Worm (Caenorhabditis elegans) whole organism, young adult: Measurements from ENCODE around the gene srxa-2.

ENCODE experiments used
- B0035.1 ChIP-seq: sonication (generic microtip); optimal IDR thresholded peaks from 2 replicates; lab custom pipeline; 2016; ENCODE audit warnings: missing genetic modification characterization, mild to moderate bottlenecking, missing compliant biosample characterization, missing genotype, missing genetic modification reagents
- B0261.1 ChIP-seq: sonication (generic microtip); optimal IDR thresholded peaks from 2 replicates; lab custom pipeline; 2016; ENCODE audit warnings: mild to moderate bottlenecking, missing genetic modification characterization, moderate library complexity, missing compliant biosample characterization
- B0336.3 ChIP-seq: fragments of 200-800 bp; sonication (Bioruptor generic); IDR thresholded peaks from 2 replicates; pipeline ENCODE4 v1.3.6; 2022; ENCODE audit warnings: missing genetic modification characterization, missing compliant biosample characterization
- D2030.7 ChIP-seq: fragments of 200-800 bp; sonication (Bioruptor generic); IDR thresholded peaks from 2 replicates; pipeline ENCODE4 v1.3.6; 2022; ENCODE audit warnings: missing genetic modification reagents, missing genetic modification characterization, missing compliant biosample characterization
- F10E7.11 ChIP-seq: sonication (generic microtip); optimal IDR thresholded peaks from 2 replicates; lab custom pipeline; 2017; ENCODE audit warnings: mild to moderate bottlenecking, missing genetic modification characterization, moderate library complexity, missing compliant biosample characterization
- F33H1.4 ChIP-seq: fragments of 200-800 bp; sonication (Bioruptor generic); IDR thresholded peaks from 2 replicates; pipeline ENCODE4 v1.3.6; 2022; ENCODE audit warnings: missing genetic modification reagents, missing genetic modification characterization, missing compliant biosample characterization
- K12H6.12 ChIP-seq: fragments of 200-800 bp; sonication (Bioruptor generic); optimal IDR thresholded peaks from 2 replicates; lab custom pipeline; 2018; ENCODE audit warnings: mild to moderate bottlenecking, missing genetic modification characterization, missing compliant biosample characterization
- T07F8.4 ChIP-seq: sonication (generic microtip); optimal IDR thresholded peaks from 2 replicates; lab custom pipeline; 2016; ENCODE audit warnings: mild to moderate bottlenecking, missing genetic modification characterization, moderate library complexity, missing compliant biosample characterization
- Y53G8AR.9 ChIP-seq: fragments of 200-800 bp; sonication (Bioruptor generic); conservative IDR thresholded peaks from 2 replicates; pipeline ENCODE4 v1.3.6; 2022; ENCODE audit warnings: missing genetic modification reagents, missing genetic modification characterization, missing compliant biosample characterization
- Y67H2A.10 ChIP-seq: fragments of 200-800 bp; sonication (Bioruptor generic); conservative IDR thresholded peaks from 2 replicates; pipeline ENCODE4 v1.3.6; 2022; ENCODE audit warnings: missing genetic modification reagents, missing genetic modification characterization, missing compliant biosample characterization
- Y95B8A.8 ChIP-seq: fragments of 200-800 bp; sonication (Bioruptor generic); IDR thresholded peaks from 2 replicates; pipeline ENCODE4 v1.3.6; 2022; ENCODE audit warnings: missing genetic modification reagents, missing genetic modification characterization, missing compliant biosample characterization
- ZK185.1 ChIP-seq: sonication (generic microtip); optimal IDR thresholded peaks from 2 replicates; lab custom pipeline; 2016; ENCODE audit warnings: mild to moderate bottlenecking, missing genetic modification characterization, missing compliant biosample characterization; ENCODE audit not compliant: poor library complexity, severe bottlenecking
- aptf-3 ChIP-seq: fragments of 200-800 bp; sonication (Bioruptor generic); IDR thresholded peaks from 2 replicates; pipeline ENCODE4 v1.3.6; 2022; ENCODE audit warnings: missing genetic modification characterization, missing compliant biosample characterization
- attf-5 ChIP-seq: fragments of 200-800 bp; sonication (Bioruptor generic); optimal IDR thresholded peaks from 2 replicates; lab custom pipeline; 2018; ENCODE audit warnings: mild to moderate bottlenecking, missing genetic modification characterization, missing compliant biosample characterization
- attf-6 ChIP-seq: fragments of 200-800 bp; sonication (Bioruptor generic); IDR thresholded peaks from 2 replicates; pipeline ENCODE4 v1.3.6; 2022; ENCODE audit warnings: missing genetic modification reagents, missing genetic modification characterization, missing compliant biosample characterization
- ccch-3 ChIP-seq: fragments of 200-800 bp; sonication (Bioruptor generic); optimal IDR thresholded peaks from 2 replicates; lab custom pipeline; 2018; ENCODE audit warnings: mild to moderate bottlenecking, missing genetic modification characterization, missing compliant biosample characterization
- ceh-58 ChIP-seq: fragments of 200-800 bp; sonication (Bioruptor generic); IDR thresholded peaks from 2 replicates; pipeline ENCODE4 v1.3.6; 2022; ENCODE audit warnings: missing genetic modification characterization, missing compliant biosample characterization
- ceh-91 ChIP-seq: fragments of 200-800 bp; sonication (Bioruptor generic); IDR thresholded peaks from 2 replicates; pipeline ENCODE4 v1.3.6; 2022; ENCODE audit warnings: missing genetic modification reagents, missing genetic modification characterization, missing compliant biosample characterization
- chd-7 ChIP-seq: sonication (generic microtip); optimal IDR thresholded peaks from 2 replicates; lab custom pipeline; 2016; ENCODE audit warnings: mild to moderate bottlenecking, missing genetic modification characterization, moderate library complexity, missing compliant biosample characterization
- die-1 ChIP-seq: sonication (generic microtip); optimal IDR thresholded peaks from 2 replicates; lab custom pipeline; 2016; ENCODE audit warnings: missing genotype, mild to moderate bottlenecking, missing genetic modification characterization, missing compliant biosample characterization
- dpl-1 ChIP-seq: fragments of 150-350 bp; optimal IDR thresholded peaks from 2 replicates; lab custom pipeline; 2014; ENCODE audit warnings: missing biosample characterization, missing genetic modification reagents, missing genetic modification characterization
- efl-1 ChIP-seq: fragments of 150-350 bp; optimal IDR thresholded peaks from 2 replicates; lab custom pipeline; 2014; ENCODE audit warnings: missing biosample characterization, missing genetic modification reagents, missing genetic modification characterization
- egl-44 ChIP-seq: fragments of 200-800 bp; sonication (Bioruptor generic); IDR thresholded peaks from 2 replicates; pipeline ENCODE4 v1.3.6; 2022; ENCODE audit warnings: missing genetic modification reagents, missing genetic modification characterization, missing compliant biosample characterization
- ets-4 ChIP-seq: fragments of 200-800 bp; sonication (Bioruptor generic); optimal IDR thresholded peaks from 2 replicates; lab custom pipeline; 2018; ENCODE audit warnings: mild to moderate bottlenecking, missing genetic modification characterization, missing compliant biosample characterization
- hlh-12 ChIP-seq: sonication (generic microtip); optimal IDR thresholded peaks from 2 replicates; lab custom pipeline; 2016; ENCODE audit warnings: missing genetic modification characterization, missing compliant biosample characterization
- hlh-26 ChIP-seq: fragments of 200-800 bp; sonication (Bioruptor generic); conservative IDR thresholded peaks from 2 replicates; pipeline ENCODE4 v1.3.6; 2022; ENCODE audit warnings: missing genetic modification reagents, missing genetic modification characterization, missing compliant biosample characterization
- hmg-20 ChIP-seq: fragments of 200-800 bp; sonication (Bioruptor generic); IDR thresholded peaks from 2 replicates; pipeline ENCODE4 v1.3.6; 2022; ENCODE audit warnings: missing genetic modification reagents, missing genetic modification characterization, missing compliant biosample characterization
- hrde-1 ChIP-seq: sonication (generic microtip); optimal IDR thresholded peaks from 2 replicates; lab custom pipeline; 2016; ENCODE audit warnings: missing genetic modification characterization, mild to moderate bottlenecking, missing compliant biosample characterization, moderate library complexity, missing genotype, missing genetic modification reagents, borderline replicate concordance
- let-526 ChIP-seq: fragments of 200-800 bp; sonication (Bioruptor generic); IDR thresholded peaks from 2 replicates; pipeline ENCODE4 v1.3.6; 2022; ENCODE audit warnings: missing genetic modification reagents, missing genetic modification characterization, missing compliant biosample characterization
- lin-40 ChIP-seq: sonication (generic microtip); optimal IDR thresholded peaks from 2 replicates; lab custom pipeline; 2016; ENCODE audit warnings: missing genetic modification characterization, mild to moderate bottlenecking, missing compliant biosample characterization, missing genotype, missing genetic modification reagents
- lin-54 ChIP-seq: fragments of 200-800 bp; sonication (Bioruptor generic); optimal IDR thresholded peaks from 2 replicates; lab custom pipeline; 2018; ENCODE audit warnings: mild to moderate bottlenecking, missing genetic modification characterization, missing compliant biosample characterization
- lir-1 ChIP-seq: fragments of 200-800 bp; sonication (Bioruptor generic); conservative IDR thresholded peaks from 2 replicates; pipeline ENCODE4 v1.3.6; 2022; ENCODE audit warnings: missing genetic modification reagents, missing genetic modification characterization, missing compliant biosample characterization
- madf-10 ChIP-seq: sonication (generic microtip); optimal IDR thresholded peaks from 2 replicates; lab custom pipeline; 2016; ENCODE audit warnings: mild to moderate bottlenecking, missing genetic modification characterization, missing compliant biosample characterization
- madf-6 ChIP-seq: fragments of 200-800 bp; sonication (Bioruptor generic); IDR thresholded peaks from 2 replicates; pipeline ENCODE4 v1.3.6; 2022; ENCODE audit warnings: missing genetic modification reagents, missing genetic modification characterization, missing compliant biosample characterization
- mcd-1 ChIP-seq: fragments of 200-800 bp; sonication (Bioruptor generic); IDR thresholded peaks from 2 replicates; pipeline ENCODE4 v1.3.6; 2022; ENCODE audit warnings: missing genetic modification reagents, missing genetic modification characterization, missing compliant biosample characterization
- mxl-1 ChIP-seq: sonication (generic microtip); optimal IDR thresholded peaks from 2 replicates; lab custom pipeline; 2016; ENCODE audit warnings: missing genetic modification characterization, missing compliant biosample characterization
- nfya-2 ChIP-seq: fragments of 200-800 bp; sonication (Bioruptor generic); IDR thresholded peaks from 2 replicates; pipeline ENCODE4 v1.3.6; 2022; ENCODE audit warnings: missing genetic modification reagents, missing genetic modification characterization, missing compliant biosample characterization
- rpc-1 ChIP-seq, 2 experiments: fragments of 150-350 bp in 1 of 2; sonication (generic microtip) in 1 of 2; optimal IDR thresholded peaks; 2 replicates each; lab custom pipeline; 2014 to 2018; ENCODE audit warnings: missing biosample characterization in 1 of 2, missing genetic modification characterization in 1 of 2, missing genetic modification reagents in 1 of 2, missing genotype in 1 of 2
- sea-2 ChIP-seq: fragments of 200-800 bp; sonication (Bioruptor generic); IDR thresholded peaks from 2 replicates; pipeline ENCODE4 v1.3.6; 2022; ENCODE audit warnings: missing genetic modification characterization, missing compliant biosample characterization
- snpc-1.3 ChIP-seq: sonication (generic microtip); optimal IDR thresholded peaks from 2 replicates; lab custom pipeline; 2017; ENCODE audit warnings: missing genetic modification characterization, mild to moderate bottlenecking, missing compliant biosample characterization, antibody characterized with exemption, moderate library complexity, missing genotype, missing genetic modification reagents; ENCODE audit not compliant: insufficient read depth
- snpc-4 ChIP-seq, 5 experiments: fragments of 150-350 bp in 1 of 5; sonication (generic microtip) in 4 of 5; optimal IDR thresholded peaks; 2 replicates each; lab custom pipeline; 2014 to 2018; ENCODE audit warnings: missing genetic modification characterization in 5 of 5, missing biosample characterization in 3 of 5, antibody characterized with exemption in 2 of 5, mild to moderate bottlenecking in 2 of 5, missing compliant biosample characterization in 2 of 5, missing genotype in 2 of 5, moderate library complexity in 2 of 5, missing genetic modification reagents in 1 of 5
- zfh-2 ChIP-seq: fragments of 200-800 bp; sonication (Bioruptor generic); conservative IDR thresholded peaks from 2 replicates; pipeline ENCODE4 v1.3.6; 2022; ENCODE audit warnings: missing genetic modification reagents, missing genetic modification characterization, missing compliant biosample characterization
- zim-3 ChIP-seq: sonication (generic microtip); optimal IDR thresholded peaks from 2 replicates; lab custom pipeline; 2017; ENCODE audit warnings: mild to moderate bottlenecking, missing genetic modification characterization, moderate library complexity, missing compliant biosample characterization
- ztf-22 ChIP-seq: fragments of 200-800 bp; sonication (Bioruptor generic); optimal IDR thresholded peaks from 2 replicates; lab custom pipeline; 2018; ENCODE audit warnings: mild to moderate bottlenecking, missing genetic modification characterization, moderate library complexity, missing compliant biosample characterization
- ztf-25 ChIP-seq: fragments of 200-800 bp; sonication (Bioruptor generic); IDR thresholded peaks from 2 replicates; pipeline ENCODE4 v1.3.6; 2022; ENCODE audit warnings: missing genetic modification reagents, missing genetic modification characterization, missing compliant biosample characterization

Gene srxa-2

ce11 chrIV:9381136-9381535 is 42.1 kb upstream of the srxa-2 start, which contains the start of gene C10C5.5 (continued):
- TF ChIP-seq aptf-3 (GFP tag; lab: Robert Waterston, UW), result no peak
- no peak for TF ChIP-seq hlh-12
- TF ChIP-seq D2030.7 (GFP tag; lab: Robert Waterston, UW), result no peak
- no peak for TF ChIP-seq ets-4 (GFP tag; lab: Kevin White, UChicago)

ce11 chrIV:9384826-9385225 is 38.4 kb upstream of the srxa-2 start, which contains the start of gene C10C5.7:
TSS of gene C10C5.7 (plus strand) at chrIV:9385126.
- TF ChIP-seq ztf-25, result no peak
- no peak for TF ChIP-seq B0035.1 (tag; lab: Kevin White, UChicago)
- TF ChIP-seq ZK185.1 (tag; lab: Kevin White, UChicago), result no peak
- no peak for TF ChIP-seq K12H6.12
- TF ChIP-seq rpc-1 (optimal IDR thresholded peaks at IDR 0.05; lab: Kevin White, UChicago), result no peak
- no peak for TF ChIP-seq rpc-1 (tag; optimal IDR thresholded peaks at IDR 0.05; lab: Kevin White, UChicago)

DNA sequence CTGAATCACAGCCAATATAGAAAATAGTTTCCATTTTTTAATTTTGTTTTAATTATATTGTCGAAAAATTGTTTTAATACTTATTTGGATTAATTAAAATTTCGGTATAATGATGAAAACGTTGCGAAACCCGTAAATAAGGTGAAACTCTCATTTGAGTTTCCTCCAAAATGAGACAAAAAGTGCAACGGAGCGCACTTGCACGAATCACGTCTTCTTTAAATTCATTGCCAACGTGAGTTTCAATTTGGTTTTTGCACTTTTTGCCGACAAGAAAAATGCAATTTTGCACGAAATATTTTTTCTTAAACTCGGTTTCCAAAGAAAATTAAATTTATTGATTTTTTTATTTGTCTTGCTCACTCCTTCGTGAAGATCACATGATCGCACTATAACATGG is 37.2 kb upstream of the srxa-2 start, which contains the start of gene daf-15:
daf-15 (plus strand) TSS at position 171 of the 400 bp plus-strand sequence.
- TF ChIP-seq hrde-1 (tag; lab: Kevin White, UChicago) (no peak), nfya-2 (GFP tag; lab: Robert Waterston, UW) (no peak), ceh-58 (no peak), mxl-1 (tag; lab: Kevin White, UChicago) (no peak), attf-6 (no peak), Y95B8A.8 (GFP tag; lab: Robert Waterston, UW) (no peak), F10E7.11 (tag; lab: Kevin White, UChicago) (no peak), madf-10 (tag; lab: Kevin White, UChicago) (no peak), ztf-22 (GFP tag; lab: Kevin White, UChicago) (no peak), Y53G8AR.9 (GFP tag; lab: Robert Waterston, UW) (no peak), dpl-1 (GFP tag; lab: Kevin White, UChicago) (peak; percentile 52), chd-7 (no peak), die-1 (tag; lab: Kevin White, UChicago) (no peak), hlh-26 (GFP tag; lab: Robert Waterston, UW) (no peak), B0035.1 (tag; lab: Kevin White, UChicago) (no peak), T07F8.4 (tag; lab: Kevin White, UChicago) (no peak), lir-1 (no peak), ccch-3 (no peak), zim-3 (tag; lab: Kevin White, UChicago) (no peak), F33H1.4 (GFP tag; lab: Robert Waterston, UW) (no peak), madf-6 (no peak), egl-44 (no peak), mcd-1 (peak; percentile 94), lin-40 (tag; lab: Kevin White, UChicago) (no peak), zfh-2 (no peak), sea-2 (GFP tag; lab: Robert Waterston, UW) (no peak), lin-54 (GFP tag; lab: Kevin White, UChicago) (peak; percentile 80), let-526 (no peak), aptf-3 (GFP tag; lab: Robert Waterston, UW) (no peak), Y67H2A.10 (GFP tag; lab: Robert Waterston, UW) (no peak), B0336.3 (no peak), ceh-91 (GFP tag; lab: Robert Waterston, UW) (no peak), snpc-1.3 (tag; lab: Kevin White, UChicago) (no peak), hmg-20 (GFP tag; lab: Robert Waterston, UW) (no peak), attf-5 (GFP tag; lab: Kevin White, UChicago) (peak; percentile 57), snpc-4 (GFP tag; optimal IDR thresholded peaks at IDR 0.05; lab: Kevin White, UChicago) (no peak), snpc-4 (tag; optimal IDR thresholded peaks at IDR 0.05; lab: Kevin White, UChicago) (no peak), B0261.1 (tag; lab: Kevin White, UChicago) (no peak), D2030.7 (GFP tag; lab: Robert Waterston, UW) (no peak), efl-1 (peak; percentile 74)
